Worm (Caenorhabditis elegans) whole organism, L4 larva: Measurements from ENCODE around the gene F53F4.17.
A peak's percentile ranks its signal among the peaks of the same experiment; 100 is the strongest.

Experiments used
- T20F7.1 ChIP-seq: fragments of 200-800 bp; sonication (Bioruptor generic); optimal IDR thresholded peaks from 2 replicates; lab custom pipeline; 2018; ENCODE audit warnings: mild to moderate bottlenecking, missing genetic modification characterization, missing compliant biosample characterization
- Y105C5A.15 ChIP-seq: fragments of 200-800 bp; sonication (Bioruptor generic); IDR thresholded peaks from 2 replicates; pipeline ENCODE4 v1.3.6; 2022; ENCODE audit warnings: missing genetic modification characterization, missing compliant biosample characterization
- Y5F2A.4 ChIP-seq: fragments of 200-800 bp; sonication (Bioruptor generic); optimal IDR thresholded peaks from 2 replicates; lab custom pipeline; 2018; ENCODE audit warnings: mild to moderate bottlenecking, missing genetic modification characterization, missing compliant biosample characterization
- ceh-28 ChIP-seq: fragments of 150-350 bp; optimal IDR thresholded peaks from 2 replicates; lab custom pipeline; 2014; ENCODE audit warnings: missing biosample characterization, missing genetic modification reagents, missing genetic modification characterization
- ceh-32 ChIP-seq: sonication (generic microtip); optimal IDR thresholded peaks from 2 replicates; lab custom pipeline; 2016; ENCODE audit warnings: mild to moderate bottlenecking, missing genetic modification characterization, missing compliant biosample characterization; ENCODE audit not compliant: poor library complexity
- daf-16 ChIP-seq, 3 experiments: sonication (generic microtip); optimal IDR thresholded peaks; 2 replicates each; lab custom pipeline; 2016 to 2017; ENCODE audit warnings: missing genetic modification characterization in 3 of 3, missing genetic modification reagents in 3 of 3, mild to moderate bottlenecking in 2 of 3, missing compliant biosample characterization in 2 of 3, missing biosample characterization in 1 of 3, moderate library complexity in 1 of 3
- dmd-6 ChIP-seq: fragments of 200-800 bp; sonication (Bioruptor generic); IDR thresholded peaks from 2 replicates; pipeline ENCODE4 v1.3.6; 2022; ENCODE audit warnings: missing genetic modification reagents, missing genetic modification characterization, missing compliant biosample characterization
- dmd-8 ChIP-seq: fragments of 200-800 bp; sonication (Bioruptor generic); IDR thresholded peaks from 2 replicates; pipeline ENCODE4 v1.3.6; 2022; ENCODE audit warnings: missing genetic modification characterization, missing compliant biosample characterization
- dpl-1 ChIP-seq: fragments of 150-350 bp; optimal IDR thresholded peaks from 2 replicates; lab custom pipeline; 2014; ENCODE audit warnings: missing biosample characterization, missing genetic modification reagents, missing genetic modification characterization
- dve-1 ChIP-seq: sonication (generic microtip); optimal IDR thresholded peaks from 2 replicates; lab custom pipeline; 2017; ENCODE audit warnings: antibody characterized with exemption, mild to moderate bottlenecking, missing genetic modification characterization, missing compliant biosample characterization; ENCODE audit not compliant: insufficient read depth
- hlh-11 ChIP-seq: fragments of 200-800 bp; sonication (Bioruptor generic); optimal IDR thresholded peaks from 2 replicates; lab custom pipeline; 2018; ENCODE audit warnings: mild to moderate bottlenecking, missing genetic modification characterization, missing compliant biosample characterization
- hmg-1.1 ChIP-seq: fragments of 200-800 bp; sonication (Bioruptor generic); IDR thresholded peaks from 2 replicates; pipeline ENCODE4 v1.3.6; 2022; ENCODE audit warnings: missing genetic modification reagents, missing genetic modification characterization, missing compliant biosample characterization
- lin-1 ChIP-seq: fragments of 200-800 bp; sonication (Bioruptor generic); IDR thresholded peaks from 2 replicates; pipeline ENCODE4 v1.3.6; 2022; ENCODE audit warnings: missing genetic modification reagents, missing genetic modification characterization, missing compliant biosample characterization
- nhr-102 ChIP-seq: sonication (generic microtip); optimal IDR thresholded peaks from 2 replicates; lab custom pipeline; 2016; ENCODE audit warnings: mild to moderate bottlenecking, missing genetic modification characterization, moderate library complexity, missing compliant biosample characterization
- nhr-28 ChIP-seq: fragments of 150-350 bp; optimal IDR thresholded peaks from 2 replicates; lab custom pipeline; 2014; ENCODE audit warnings: missing biosample characterization, missing genetic modification characterization
- nhr-76 ChIP-seq: fragments of 150-350 bp; optimal IDR thresholded peaks from 2 replicates; lab custom pipeline; 2014; ENCODE audit warnings: missing biosample characterization, missing genetic modification characterization
- php-3 ChIP-seq: fragments of 200-800 bp; sonication (Bioruptor generic); IDR thresholded peaks from 2 replicates; pipeline ENCODE4 v1.3.6; 2022; ENCODE audit warnings: missing genetic modification reagents, missing genetic modification characterization, missing compliant biosample characterization
- pqm-1 ChIP-seq: sonication (generic microtip); optimal IDR thresholded peaks from 2 replicates; lab custom pipeline; 2017; ENCODE audit warnings: missing biosample characterization, missing genetic modification characterization
- set-16 ChIP-seq: fragments of 200-800 bp; sonication (Bioruptor generic); IDR thresholded peaks from 2 replicates; pipeline ENCODE4 v1.3.6; 2022; ENCODE audit warnings: missing genetic modification reagents, missing genetic modification characterization, missing compliant biosample characterization
- tag-97 ChIP-seq: fragments of 200-800 bp; sonication (Bioruptor generic); IDR thresholded peaks from 2 replicates; pipeline ENCODE4 v1.3.6; 2022; ENCODE audit warnings: missing genetic modification characterization, missing compliant biosample characterization
- zag-1 ChIP-seq: fragments of 150-350 bp; optimal IDR thresholded peaks from 2 replicates; lab custom pipeline; 2014; ENCODE audit warnings: missing biosample characterization, missing genetic modification characterization
- zip-11 ChIP-seq: fragments of 200-800 bp; sonication (Bioruptor generic); IDR thresholded peaks from 2 replicates; pipeline ENCODE4 v1.3.6; 2022; ENCODE audit warnings: missing genetic modification characterization, missing compliant biosample characterization
- zip-2 ChIP-seq: fragments of 150-350 bp; optimal IDR thresholded peaks from 2 replicates; lab custom pipeline; 2014; ENCODE audit warnings: missing biosample characterization, missing genetic modification characterization

The F53F4.17 gene

DNA sequence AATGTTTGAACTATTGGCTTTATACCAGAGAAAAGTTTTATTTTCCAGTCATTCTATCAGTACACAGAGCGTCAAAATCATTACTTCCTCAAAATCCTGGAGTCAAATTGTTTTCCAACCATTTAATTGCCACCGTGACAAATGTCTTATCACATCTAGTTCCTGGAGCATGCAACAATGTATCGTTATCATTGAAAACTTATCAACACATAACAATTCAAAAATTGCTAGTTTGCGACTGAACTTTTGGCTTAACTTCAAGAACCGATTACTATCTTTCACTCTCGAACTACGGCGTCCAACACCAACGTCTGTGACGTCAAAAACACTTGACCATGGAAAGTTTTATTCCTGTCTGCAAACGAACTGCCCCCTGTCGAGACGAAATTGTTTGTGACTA, 50.0 kb downstream of the F53F4.17 start:
- TF ChIP-seq ceh-32 (tag; lab: Kevin White, UChicago) (no peak), zip-2 (no peak), pqm-1 (tag; lab: Kevin White, UChicago) (peak; percentile 69), hmg-1.1 (GFP tag; lab: Robert Waterston, UW) (no peak), Y5F2A.4 (GFP tag; lab: Kevin White, UChicago) (no peak), dve-1 (tag; lab: Kevin White, UChicago) (peak; percentile 37), set-16 (no peak), nhr-102 (tag; lab: Kevin White, UChicago) (no peak), lin-1 (GFP tag; lab: Robert Waterston, UW) (no peak), T20F7.1 (GFP tag; lab: Kevin White, UChicago) (no peak), nhr-28 (tag; lab: Kevin White, UChicago) (peak; percentile 69), dmd-6 (GFP tag; lab: Robert Waterston, UW) (peak; percentile 78), dpl-1 (GFP tag; lab: Kevin White, UChicago) (no peak), Y105C5A.15 (GFP tag; lab: Robert Waterston, UW) (no peak), php-3 (GFP tag; lab: Robert Waterston, UW) (no peak), hlh-11 (tag; lab: Kevin White, UChicago) (peak; percentile 9), zag-1 (no peak), daf-16 (GFP tag; optimal IDR thresholded peaks at IDR 0.05; lab: Kevin White, UChicago) (no peak), daf-16 (tag; optimal IDR thresholded peaks at IDR 0.05; lab: Kevin White, UChicago) (peak; percentile 43), nhr-76 (tag; lab: Kevin White, UChicago) (no peak), zip-11 (GFP tag; lab: Robert Waterston, UW) (no peak), ceh-28 (tag; lab: Kevin White, UChicago) (no peak), dmd-8 (GFP tag; lab: Robert Waterston, UW) (no peak), tag-97 (GFP tag; lab: Robert Waterston, UW) (no peak)
